Fruit fly (Drosophila melanogaster) whole organism: ENCODE measurements around the gene CG43901.

Source experiments
- CG8478 ChIP-seq: fragments of >200 bp; optimal IDR thresholded peaks from 2 replicates; lab custom pipeline; 2018; ENCODE audit warnings: inconsistent platforms
- Dll ChIP-seq: fragments of >200 bp; optimal IDR thresholded peaks from 2 replicates; lab custom pipeline; 2017
- EcR ChIP-seq, 2 experiments: fragments of >200 bp; optimal IDR thresholded peaks; 2 replicates each; lab custom pipeline; 2017; ENCODE audit warnings: missing biosample characterization in 2 of 2, missing genetic modification characterization in 2 of 2, missing genetic modification reagents in 2 of 2
- pan ChIP-seq: fragments of >200 bp; optimal IDR thresholded peaks from 2 replicates; lab custom pipeline; 2017
- psq ChIP-seq: fragments of >200 bp; optimal IDR thresholded peaks from 2 replicates; lab custom pipeline; 2017
- usp ChIP-seq: fragments of >200 bp; optimal IDR thresholded peaks from 2 replicates; lab custom pipeline; 2017; ENCODE audit warnings: missing biosample characterization, missing genetic modification characterization, mixed read lengths

Gene CG43901

DNA sequence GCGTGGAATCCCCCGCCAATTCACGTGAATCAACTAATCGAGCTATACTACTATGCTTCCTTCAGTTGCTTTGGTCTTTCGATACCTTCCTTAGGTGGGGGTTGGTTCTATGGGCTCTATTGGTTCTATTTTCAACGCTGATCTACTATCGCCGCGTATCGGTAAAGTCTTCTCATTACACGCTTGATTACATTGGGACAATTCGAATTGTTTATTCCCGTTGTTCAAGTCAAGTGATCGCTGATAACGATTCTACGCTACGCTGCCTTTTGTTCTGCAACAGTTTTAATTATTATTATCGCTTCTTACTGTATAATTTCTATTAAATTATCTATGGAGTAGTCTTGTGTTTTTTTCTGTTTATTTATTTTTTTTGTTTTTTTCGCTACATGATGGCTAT lies 17.9 kb upstream of the CG43901 start:
- no peak for TF ChIP-seq EcR (GFP tag; optimal IDR thresholded peaks at IDR 0.05; lab: Kevin White, UChicago)
- TF ChIP-seq CG8478 (lab: Kevin White, UChicago): no peak
- TF ChIP-seq pan (lab: Kevin White, UChicago): no peak
- no peak for TF ChIP-seq psq
- TF ChIP-seq Dll (lab: Kevin White, UChicago): no peak
- TF ChIP-seq usp: no peak

DNA sequence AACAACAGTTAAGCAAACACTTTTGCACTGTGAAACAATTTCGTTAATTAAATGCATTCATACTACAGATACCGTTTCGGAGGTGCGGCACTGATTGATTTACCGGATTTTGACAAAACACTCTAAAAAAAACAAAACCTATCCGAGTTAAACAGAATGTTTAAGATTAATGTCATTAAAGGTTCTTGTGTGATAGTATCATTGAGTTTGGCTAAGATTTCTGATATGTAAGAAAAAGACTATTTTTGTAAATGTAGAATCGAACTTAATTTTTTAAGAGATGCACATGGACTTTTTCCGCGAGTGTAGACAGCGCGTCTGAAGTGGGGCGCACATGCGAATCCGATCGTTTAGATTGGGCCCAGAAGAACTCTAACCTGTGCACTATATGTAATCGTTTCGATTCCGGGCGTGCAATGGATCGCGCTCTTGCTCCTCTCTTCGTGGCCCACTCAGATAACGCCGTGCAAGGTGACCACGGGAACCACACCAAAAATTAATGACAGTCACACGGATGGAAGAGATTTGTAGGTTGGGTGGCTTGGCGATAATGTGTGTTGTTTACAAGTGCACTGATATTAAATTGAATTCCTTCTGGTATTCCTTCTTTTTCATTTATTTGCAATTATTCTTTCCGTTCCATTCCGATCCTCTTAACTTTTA lies 15.5 kb upstream of the CG43901 start:
- TF ChIP-seq EcR (GFP tag; optimal IDR thresholded peaks at IDR 0.05; lab: Kevin White, UChicago): no peak
- no peak for TF ChIP-seq usp
- TF ChIP-seq psq: no peak
- TF ChIP-seq Dll (lab: Kevin White, UChicago): no peak
- TF ChIP-seq CG8478 (lab: Kevin White, UChicago): no peak
- TF ChIP-seq pan (lab: Kevin White, UChicago): no peak

DNA sequence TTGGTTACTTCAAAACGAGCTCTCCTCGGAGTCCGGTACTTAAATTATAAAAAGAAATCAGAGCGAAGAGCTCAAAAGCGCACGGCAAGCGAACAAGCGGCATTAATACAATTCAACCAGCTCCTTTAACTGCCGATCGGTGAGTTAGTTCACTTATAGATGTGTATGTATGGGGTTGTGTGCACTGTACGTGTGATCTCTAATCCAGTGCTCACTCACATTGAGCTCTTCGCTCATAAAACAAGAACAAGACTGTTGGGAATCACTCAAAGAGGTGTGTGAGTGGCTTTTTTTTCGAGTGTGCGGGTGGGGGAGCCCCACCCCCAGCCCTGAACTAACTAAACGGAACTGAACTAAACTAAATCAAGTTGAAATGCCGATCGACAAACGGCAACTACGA lies 14.4 kb upstream of the CG43901 start, which contains the start of gene Ork1:
Ork1 (minus strand) TSS at position 101 of the 400 bp plus-strand sequence.
- TF ChIP-seq CG8478 (lab: Kevin White, UChicago): no peak
- TF ChIP-seq pan (lab: Kevin White, UChicago): no peak
- TF ChIP-seq EcR (GFP tag; optimal IDR thresholded peaks at IDR 0.05; lab: Kevin White, UChicago): no peak
- no peak for TF ChIP-seq Dll (lab: Kevin White, UChicago)
- TF ChIP-seq usp: no peak
- no peak for TF ChIP-seq psq

DNA sequence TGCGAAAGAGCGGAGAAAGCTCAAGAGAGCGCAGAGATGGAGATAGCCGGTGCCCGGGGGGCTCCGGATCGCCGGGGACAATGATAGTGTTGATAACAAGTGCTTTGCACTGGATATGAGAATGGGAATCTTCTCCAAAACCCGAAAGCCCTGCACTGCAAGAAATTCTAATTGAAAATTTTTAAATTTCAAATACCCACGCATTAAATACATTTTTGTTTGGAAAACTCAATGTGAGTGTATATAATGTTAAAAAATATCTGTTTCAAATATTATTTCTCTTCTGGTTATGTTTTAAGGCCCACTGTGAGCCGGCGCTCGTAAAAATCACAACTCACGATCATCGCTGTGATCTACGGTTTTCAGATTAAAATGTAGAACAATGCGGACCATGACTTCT lies 12.4 kb upstream of the CG43901 start:
- TF ChIP-seq pan (lab: Kevin White, UChicago): no peak
- TF ChIP-seq Dll (lab: Kevin White, UChicago): no peak
- no peak for TF ChIP-seq EcR (GFP tag; optimal IDR thresholded peaks at IDR 0.05; lab: Kevin White, UChicago)
- no peak for TF ChIP-seq usp
- TF ChIP-seq psq: no peak
- no peak for TF ChIP-seq CG8478 (lab: Kevin White, UChicago)

DNA sequence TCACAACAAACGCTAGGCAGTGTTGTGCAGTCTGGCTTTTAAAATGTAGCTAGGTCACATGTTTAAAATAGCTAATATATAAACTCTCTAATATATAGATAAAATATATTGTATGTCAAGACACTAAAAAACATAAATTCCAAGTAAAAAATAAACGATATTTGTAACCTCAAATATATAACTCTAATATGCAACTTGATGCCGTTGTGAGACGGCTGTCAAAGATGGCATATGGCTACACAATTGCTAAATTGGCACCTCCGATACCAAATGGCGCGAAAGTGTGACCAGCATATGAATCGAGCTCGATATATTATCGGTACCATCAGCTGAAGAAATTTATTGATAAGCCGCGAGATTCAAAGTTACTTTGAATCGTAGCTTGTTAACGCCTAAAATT lies 6.3 kb upstream of the CG43901 start, which contains the start of gene CG1582:
CG1582 (minus strand) TSS at position 71 of the 400 bp plus-strand sequence.
- TF ChIP-seq EcR (GFP tag; optimal IDR thresholded peaks at IDR 0.05; lab: Kevin White, UChicago) (no peak), Dll (lab: Kevin White, UChicago) (no peak), psq (no peak), pan (lab: Kevin White, UChicago) (no peak), CG8478 (lab: Kevin White, UChicago) (no peak), usp (no peak)

DNA sequence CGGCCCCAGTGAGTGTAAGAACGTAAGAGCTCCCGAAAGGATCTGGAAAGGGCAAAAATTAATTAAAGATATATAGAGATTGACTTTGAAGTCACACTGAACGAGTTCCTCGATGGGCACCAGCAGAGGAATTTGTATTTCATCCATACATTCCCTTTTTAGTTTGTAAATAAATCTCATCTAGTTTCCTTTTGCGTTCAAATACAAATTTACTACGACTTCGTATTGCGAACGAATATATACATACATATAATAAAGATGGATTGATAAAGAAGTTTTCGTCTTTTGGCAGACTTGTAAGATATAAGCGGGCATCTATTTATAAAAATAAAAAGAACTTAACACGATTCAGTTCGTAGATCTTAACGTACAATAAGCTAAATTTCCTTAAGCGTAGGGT lies 5.9 kb upstream of the CG43901 start, which contains the start of gene CG15208:
CG15208 (plus strand) TSS at position 301 of the 400 bp plus-strand sequence.
- TF ChIP-seq psq (no peak), usp (no peak), pan (lab: Kevin White, UChicago) (no peak), Dll (lab: Kevin White, UChicago) (no peak), EcR (GFP tag; optimal IDR thresholded peaks at IDR 0.05; lab: Kevin White, UChicago) (no peak), CG8478 (lab: Kevin White, UChicago) (no peak)

DNA sequence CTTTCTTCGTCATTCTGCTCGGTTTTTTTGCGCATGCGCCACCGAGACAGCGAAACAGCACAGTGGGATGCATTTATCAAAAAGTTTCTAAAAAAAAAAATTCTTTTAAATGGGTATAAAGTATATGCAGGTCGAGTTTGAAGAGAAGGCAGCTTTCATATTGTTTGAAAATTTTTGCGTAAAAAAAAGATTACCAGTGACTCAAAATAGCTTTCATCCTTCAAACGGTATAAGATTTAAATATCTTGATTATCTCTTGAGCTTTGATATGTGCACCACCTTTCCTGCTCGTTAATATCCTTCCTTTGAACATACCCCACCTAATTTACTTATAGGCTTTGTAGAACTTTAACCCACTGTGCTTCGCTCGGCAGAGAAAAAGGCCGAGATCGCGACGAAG lies 520 bp upstream of the CG43901 start:
- TF ChIP-seq EcR (GFP tag; optimal IDR thresholded peaks at IDR 0.05; lab: Kevin White, UChicago) (no peak), CG8478 (lab: Kevin White, UChicago) (no peak), Dll (lab: Kevin White, UChicago) (no peak), usp (no peak), pan (lab: Kevin White, UChicago) (no peak), psq (no peak)

DNA sequence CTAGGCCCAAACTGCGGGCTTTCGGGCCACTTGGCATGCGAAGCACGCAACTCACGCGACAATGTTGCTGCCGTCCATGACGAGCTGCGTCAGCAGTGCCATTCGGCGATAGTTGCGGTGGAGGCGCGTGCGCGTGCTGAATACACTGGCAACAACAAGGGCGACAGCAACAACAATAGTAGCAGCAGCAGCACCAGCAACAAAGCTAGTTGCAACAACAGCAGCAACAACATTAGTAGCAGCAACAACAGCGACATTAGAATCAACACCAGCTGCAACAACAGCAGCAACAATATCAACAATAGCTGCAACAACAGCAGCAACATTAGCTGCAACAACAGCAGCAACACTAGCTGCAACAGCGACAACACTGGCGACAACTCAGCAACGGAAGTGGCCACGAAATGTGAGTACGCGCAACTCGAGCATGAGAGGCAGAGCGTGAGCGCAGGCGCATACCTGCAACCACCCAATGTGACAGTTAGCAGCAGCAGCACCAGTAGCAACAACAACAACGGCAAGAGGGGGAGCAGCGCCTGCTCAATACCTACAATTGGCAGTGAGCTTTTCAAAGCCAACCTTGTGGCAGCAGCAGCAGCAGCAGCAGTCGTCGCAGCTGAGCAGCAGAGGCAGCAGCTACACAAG lies 777 bp downstream of the CG43901 start:
- TF ChIP-seq CG8478 (lab: Kevin White, UChicago) (no peak), psq (no peak), EcR (GFP tag; optimal IDR thresholded peaks at IDR 0.05; lab: Kevin White, UChicago) (no peak), Dll (lab: Kevin White, UChicago) (no peak), usp (no peak), pan (lab: Kevin White, UChicago) (no peak)

DNA sequence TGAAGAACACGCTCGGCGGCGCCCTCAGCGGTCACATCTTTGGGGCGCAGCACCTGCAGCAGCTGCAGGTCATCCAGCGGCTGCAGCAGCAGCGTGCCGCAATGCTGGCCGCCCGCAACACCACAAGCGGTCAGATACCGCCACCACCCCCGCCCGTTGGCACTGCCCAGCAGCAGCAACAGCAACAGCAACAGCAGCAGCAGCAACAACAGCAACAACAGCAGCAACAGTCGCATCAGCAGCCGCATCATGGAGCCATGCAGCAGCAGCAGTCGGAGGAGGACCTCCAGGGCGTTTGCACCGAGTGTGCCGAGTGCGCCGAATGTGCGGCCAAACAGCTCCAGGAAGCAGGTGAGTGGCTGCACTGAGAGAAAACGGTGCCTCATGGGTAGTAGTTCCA lies 7.0 kb downstream of the CG43901 start:
- no peak for TF ChIP-seq psq
- no peak for TF ChIP-seq pan (lab: Kevin White, UChicago)
- TF ChIP-seq usp: no peak
- no peak for TF ChIP-seq EcR (GFP tag; optimal IDR thresholded peaks at IDR 0.05; lab: Kevin White, UChicago)
- TF ChIP-seq CG8478 (lab: Kevin White, UChicago): no peak
- no peak for TF ChIP-seq Dll (lab: Kevin White, UChicago)

DNA sequence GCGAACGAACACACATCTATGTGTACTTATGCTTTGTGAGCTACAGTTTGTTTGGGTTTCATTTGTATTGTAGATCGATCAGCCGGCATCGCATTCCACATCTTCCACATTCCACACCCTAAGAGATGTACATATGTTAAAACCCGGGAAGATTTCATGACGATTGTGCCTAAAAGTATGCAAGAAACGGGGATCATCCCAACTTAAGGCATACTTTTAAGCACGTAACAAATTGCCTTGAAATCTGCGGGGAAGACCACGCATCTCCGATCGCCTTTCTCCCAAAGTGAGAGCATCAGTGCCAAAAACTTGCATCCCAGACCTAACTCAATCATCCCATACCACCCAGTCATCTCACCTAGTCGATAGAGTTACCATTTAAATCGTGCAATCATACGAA lies 16.1 kb downstream of the CG43901 start:
- no peak for TF ChIP-seq psq
- TF ChIP-seq pan (lab: Kevin White, UChicago): no peak
- no peak for TF ChIP-seq EcR (GFP tag; optimal IDR thresholded peaks at IDR 0.05; lab: Kevin White, UChicago)
- no peak for TF ChIP-seq CG8478 (lab: Kevin White, UChicago)
- no peak for TF ChIP-seq Dll (lab: Kevin White, UChicago)
- no peak for TF ChIP-seq usp

DNA sequence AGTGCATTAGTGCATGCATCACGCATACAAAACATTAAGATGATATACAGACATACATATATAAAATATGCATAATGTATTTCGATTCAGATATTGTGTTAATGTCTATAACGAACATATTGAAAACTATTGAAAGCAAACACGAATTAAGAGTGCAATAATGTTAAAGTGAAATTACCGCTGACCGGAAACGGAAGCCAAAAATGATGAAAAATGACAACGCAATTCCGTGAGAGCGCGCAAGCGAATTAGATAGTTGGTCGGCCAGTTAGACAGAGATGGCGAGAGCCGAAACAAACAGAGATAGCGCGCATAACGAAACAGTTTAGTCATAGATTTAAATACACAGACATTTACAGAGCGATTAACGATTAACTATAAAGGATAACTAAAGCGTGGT lies 16.6 kb downstream of the CG43901 start:
- no peak for TF ChIP-seq EcR (GFP tag; optimal IDR thresholded peaks at IDR 0.05; lab: Kevin White, UChicago)
- no peak for TF ChIP-seq CG8478 (lab: Kevin White, UChicago)

DNA sequence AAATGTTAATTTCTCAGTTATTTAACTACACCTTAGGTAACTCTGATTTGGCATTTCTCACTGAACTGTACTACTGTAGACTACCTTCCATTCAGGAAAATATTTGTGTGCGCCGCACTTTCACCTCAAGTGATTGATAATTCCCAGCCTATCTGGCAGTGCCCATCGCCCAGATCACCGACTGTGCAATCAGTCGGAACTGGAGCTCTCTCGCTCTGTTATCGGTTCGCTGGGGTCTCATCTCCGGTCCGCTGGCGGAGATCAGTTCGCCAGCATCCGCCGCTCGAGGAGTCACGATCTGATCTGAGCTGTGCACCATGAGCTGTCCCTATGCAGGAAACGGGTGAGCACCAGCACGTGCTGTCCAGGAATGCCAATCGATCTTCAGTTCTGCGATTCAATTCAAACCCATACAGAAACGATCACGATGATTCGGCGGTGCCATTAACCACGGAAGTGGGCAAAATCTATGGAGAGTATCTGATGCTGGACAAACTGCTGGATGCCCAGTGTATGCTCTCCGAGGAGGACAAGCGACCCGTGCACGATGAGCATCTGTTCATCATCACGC lies 18.2 kb downstream of the CG43901 start, which contains the start of gene v:
v (plus strand) TSS at position 262 of the 571 bp plus-strand sequence.
- TF ChIP-seq Dll (lab: Kevin White, UChicago) (no peak), pan (lab: Kevin White, UChicago) (no peak), usp (no peak), CG8478 (lab: Kevin White, UChicago) (no peak), EcR (GFP tag; optimal IDR thresholded peaks at IDR 0.05; lab: Kevin White, UChicago) (no peak), psq (no peak)
